Worm (Caenorhabditis elegans) whole organism, L3 larva: Measurements from ENCODE around the gene F56D6.21.

Source experiments
- nhr-67 ChIP-seq: fragments of 150-350 bp; optimal IDR thresholded peaks from 2 replicates; lab custom pipeline; 2014; ENCODE audit warnings: missing biosample characterization, missing genetic modification characterization
- skn-1 ChIP-seq: fragments of 150-350 bp; optimal IDR thresholded peaks from 2 replicates; lab custom pipeline; 2014; ENCODE audit warnings: missing biosample characterization, missing genetic modification characterization
- zag-1 ChIP-seq: fragments of 150-350 bp; optimal IDR thresholded peaks from 2 replicates; lab custom pipeline; 2014; ENCODE audit warnings: missing biosample characterization, missing genetic modification characterization

- TF ChIP-seq nhr-67 (tag; lab: Kevin White, UChicago) (no peak), skn-1 (tag; lab: Kevin White, UChicago) (no peak), zag-1 (tag; lab: Kevin White, UChicago) (no peak)
Observed at ce11 chrIV:3902955-3903354, 1.8 kb upstream of the F56D6.21 start, which contains the start of gene F56D6.6.
